Fruit fly (Drosophila melanogaster) whole organism, embryonic: ENCODE measurements around the gene CG42272.

Experiments used
- Aef1 ChIP-seq: fragments of 200-800 bp; sonication (Bioruptor generic); IDR thresholded peaks from 3 replicates; pipeline ENCODE4 v1.3.6; 2022; ENCODE audit warnings: missing biosample characterization, missing genetic modification characterization
- CG1024 ChIP-seq: fragments of 200-800 bp; sonication (Bioruptor generic); IDR thresholded peaks from 2 replicates; pipeline ENCODE4 v1.3.6; 2022; ENCODE audit warnings: missing biosample characterization, missing genetic modification characterization
- CG10366 ChIP-seq: fragments of 200-800 bp; sonication (Bioruptor generic); IDR thresholded peaks from 2 replicates; pipeline ENCODE4 v1.3.6; 2022; ENCODE audit warnings: missing biosample characterization, missing genetic modification characterization
- CG10565 ChIP-seq: fragments of 200-800 bp; sonication (Bioruptor generic); optimal IDR thresholded peaks from 3 replicates; lab custom pipeline; 2016; ENCODE audit warnings: missing biosample characterization, mild to moderate bottlenecking, missing genetic modification characterization
- CG15479 ChIP-seq: fragments of 200-800 bp; sonication (Bioruptor generic); optimal IDR thresholded peaks from 3 replicates; lab custom pipeline; 2019; ENCODE audit warnings: missing biosample characterization, mild to moderate bottlenecking, missing genetic modification characterization, moderate library complexity
- CG15601 ChIP-seq: fragments of 200-800 bp; sonication (Bioruptor generic); optimal IDR thresholded peaks from 3 replicates; lab custom pipeline; 2019; ENCODE audit warnings: missing biosample characterization, mild to moderate bottlenecking, missing genetic modification characterization, moderate library complexity
- CG17385 ChIP-seq: fragments of 200-800 bp; sonication (Bioruptor generic); optimal IDR thresholded peaks from 3 replicates; lab custom pipeline; 2018; ENCODE audit warnings: missing biosample characterization, mild to moderate bottlenecking, missing genetic modification characterization
- CG17568 ChIP-seq: fragments of 200-800 bp; sonication (Bioruptor generic); optimal IDR thresholded peaks from 2 replicates; lab custom pipeline; 2018; ENCODE audit warnings: missing biosample characterization, mild to moderate bottlenecking, missing genetic modification characterization, moderate library complexity
- CG18599 ChIP-seq: fragments of 200-800 bp; sonication (Bioruptor generic); optimal IDR thresholded peaks from 3 replicates; lab custom pipeline; 2017; ENCODE audit warnings: missing biosample characterization, missing genetic modification characterization, mild to moderate bottlenecking, moderate library complexity, missing genetic modification reagents
- CG2678 ChIP-seq: fragments of 200-800 bp; sonication (Bioruptor generic); optimal IDR thresholded peaks from 3 replicates; lab custom pipeline; 2019; ENCODE audit warnings: missing biosample characterization, mild to moderate bottlenecking, missing genetic modification characterization, moderate library complexity
- CG2889 ChIP-seq: fragments of 200-800 bp; sonication (Bioruptor generic); IDR thresholded peaks from 3 replicates; pipeline ENCODE4 v1.3.6; 2022; ENCODE audit warnings: missing biosample characterization, missing genetic modification characterization
- CG33213 ChIP-seq: fragments of 200-800 bp; sonication (Bioruptor generic); optimal IDR thresholded peaks from 3 replicates; lab custom pipeline; 2016; ENCODE audit warnings: missing biosample characterization, missing genetic modification characterization
- CG3847 ChIP-seq: fragments of 200-800 bp; sonication (Bioruptor generic); IDR thresholded peaks from 2 replicates; pipeline ENCODE4 v1.3.6; 2022; ENCODE audit warnings: missing biosample characterization, missing genetic modification characterization
- CG4328 ChIP-seq: fragments of 200-800 bp; sonication (Bioruptor generic); optimal IDR thresholded peaks from 3 replicates; lab custom pipeline; 2017; ENCODE audit warnings: missing biosample characterization, missing genetic modification reagents, missing genetic modification characterization
- CG5180 ChIP-seq: fragments of 200-800 bp; sonication (Bioruptor generic); optimal IDR thresholded peaks from 3 replicates; lab custom pipeline; 2017; ENCODE audit warnings: missing biosample characterization, missing genetic modification characterization, mild to moderate bottlenecking, moderate library complexity, missing genetic modification reagents
- CG7556 ChIP-seq: fragments of 200-800 bp; sonication (Bioruptor generic); optimal IDR thresholded peaks from 2 replicates; lab custom pipeline; 2017; ENCODE audit warnings: missing biosample characterization, mild to moderate bottlenecking, missing genetic modification characterization
- CG9797 ChIP-seq: fragments of 200-800 bp; sonication (Bioruptor generic); optimal IDR thresholded peaks from 3 replicates; lab custom pipeline; 2018; ENCODE audit warnings: missing biosample characterization, mild to moderate bottlenecking, missing genetic modification characterization
- CTCF ChIP-seq: fragments of 200-800 bp; sonication (Bioruptor generic); optimal IDR thresholded peaks from 2 replicates; lab custom pipeline; 2017; ENCODE audit warnings: missing biosample characterization, mild to moderate bottlenecking, missing genetic modification characterization, moderate library complexity
- Gsc ChIP-seq: fragments of 200-800 bp; sonication (Bioruptor generic); IDR thresholded peaks from 2 replicates; pipeline ENCODE4 v1.3.6; 2022; ENCODE audit warnings: missing biosample characterization, missing genetic modification characterization
- Myb ChIP-seq: fragments of 200-800 bp; sonication (Bioruptor generic); optimal IDR thresholded peaks from 2 replicates; lab custom pipeline; 2016; ENCODE audit warnings: missing biosample characterization, missing genetic modification characterization
- NK7.1 ChIP-seq: fragments of 200-800 bp; sonication (Bioruptor generic); optimal IDR thresholded peaks from 3 replicates; lab custom pipeline; 2016; ENCODE audit warnings: missing biosample characterization, missing genetic modification characterization
- Oaz ChIP-seq: fragments of 200-800 bp; sonication (Bioruptor generic); IDR thresholded peaks from 2 replicates; pipeline ENCODE4 v1.3.6; 2022; ENCODE audit warnings: missing biosample characterization, missing genetic modification characterization
- Pdp1 ChIP-seq, 2 experiments: fragments of 200-800 bp; sonication (Bioruptor generic); optimal IDR thresholded peaks; 3 replicates each; lab custom pipeline; 2016; ENCODE audit warnings: missing biosample characterization in 2 of 2, missing genetic modification characterization in 2 of 2, mild to moderate bottlenecking in 1 of 2, moderate library complexity in 1 of 2
- TFAM ChIP-seq: fragments of 200-800 bp; sonication (Bioruptor generic); optimal IDR thresholded peaks from 2 replicates; lab custom pipeline; 2017; ENCODE audit warnings: missing biosample characterization, missing genetic modification characterization, inconsistent platforms
- Vsx1 ChIP-seq: fragments of 200-800 bp; sonication (Bioruptor generic); optimal IDR thresholded peaks from 2 replicates; lab custom pipeline; 2017; ENCODE audit warnings: missing biosample characterization, mild to moderate bottlenecking, missing genetic modification characterization, missing genetic modification reagents
- ac ChIP-seq: fragments of 200-800 bp; sonication (Bioruptor generic); optimal IDR thresholded peaks from 3 replicates; lab custom pipeline; 2017; ENCODE audit warnings: missing biosample characterization, mild to moderate bottlenecking, missing genetic modification characterization
- ap ChIP-seq: fragments of 200-800 bp; sonication (Bioruptor generic); IDR thresholded peaks from 2 replicates; pipeline ENCODE4 v1.3.6; 2022; ENCODE audit warnings: missing biosample characterization, missing genetic modification characterization
- cato ChIP-seq: fragments of 200-800 bp; sonication (Bioruptor generic); optimal IDR thresholded peaks from 2 replicates; lab custom pipeline; 2016; ENCODE audit warnings: missing biosample characterization, missing genetic modification characterization, borderline replicate concordance
- crc ChIP-seq: fragments of 200-800 bp; sonication (Bioruptor generic); optimal IDR thresholded peaks from 2 replicates; lab custom pipeline; 2016; ENCODE audit warnings: missing biosample characterization, missing genetic modification characterization
- cwo ChIP-seq: fragments of 200-800 bp; sonication (Bioruptor generic); optimal IDR thresholded peaks from 3 replicates; lab custom pipeline; 2017; ENCODE audit warnings: missing biosample characterization, missing genetic modification characterization, mild to moderate bottlenecking, moderate library complexity, missing genetic modification reagents
- dimm ChIP-seq: fragments of 200-800 bp; sonication (Bioruptor generic); IDR thresholded peaks from 2 replicates; pipeline ENCODE4 v1.3.6; 2022; ENCODE audit warnings: missing biosample characterization, missing genetic modification characterization
- dpn ChIP-seq, 2 experiments: fragments of 200-800 bp; sonication (Bioruptor generic); optimal IDR thresholded peaks; 3 replicates each; lab custom pipeline; 2016; ENCODE audit warnings: missing biosample characterization in 2 of 2, missing genetic modification characterization in 2 of 2
- ems ChIP-seq: fragments of 200-800 bp; sonication (Bioruptor generic); optimal IDR thresholded peaks from 3 replicates; lab custom pipeline; 2016; ENCODE audit warnings: missing biosample characterization, missing genetic modification characterization
- fru ChIP-seq: fragments of >200 bp; optimal IDR thresholded peaks from 2 replicates; lab custom pipeline; 2017
- gt ChIP-seq: fragments of 200-800 bp; sonication (Bioruptor generic); IDR thresholded peaks from 2 replicates; pipeline ENCODE4 v1.3.6; 2022; ENCODE audit warnings: missing biosample characterization, missing genetic modification characterization
- insv ChIP-seq, 2 experiments: fragments of 200-800 bp; sonication (Bioruptor generic); optimal IDR thresholded peaks; 3 replicates each; lab custom pipeline; 2016 to 2018; ENCODE audit warnings: missing biosample characterization in 2 of 2, missing genetic modification characterization in 2 of 2
- mld ChIP-seq: fragments of 200-800 bp; sonication (Bioruptor generic); IDR thresholded peaks from 3 replicates; pipeline ENCODE4 v1.3.6; 2022; ENCODE audit warnings: missing biosample characterization, missing genetic modification characterization; ENCODE audit not compliant: partially characterized antibody
- nau ChIP-seq: fragments of 200-800 bp; sonication (Bioruptor generic); optimal IDR thresholded peaks from 3 replicates; lab custom pipeline; 2017; ENCODE audit warnings: missing biosample characterization, mild to moderate bottlenecking, missing genetic modification characterization, missing genetic modification reagents
- nerfin-1 ChIP-seq: fragments of 200-800 bp; sonication (Bioruptor generic); optimal IDR thresholded peaks from 3 replicates; lab custom pipeline; 2019; ENCODE audit warnings: missing biosample characterization, mild to moderate bottlenecking, missing genetic modification characterization, moderate library complexity
- nerfin-2 ChIP-seq: fragments of 200-800 bp; sonication (Bioruptor generic); IDR thresholded peaks from 2 replicates; pipeline ENCODE4 v1.3.6; 2022; ENCODE audit warnings: missing biosample characterization, missing genetic modification characterization; ENCODE audit not compliant: partially characterized antibody
- psq ChIP-seq: fragments of 200-800 bp; sonication (Bioruptor generic); optimal IDR thresholded peaks from 2 replicates; lab custom pipeline; 2017; ENCODE audit warnings: missing biosample characterization, missing genetic modification characterization
- pum ChIP-seq: fragments of 200-800 bp; sonication (Bioruptor generic); optimal IDR thresholded peaks from 2 replicates; lab custom pipeline; 2016; ENCODE audit warnings: missing biosample characterization, missing genetic modification characterization
- salm ChIP-seq: fragments of 200-800 bp; sonication (Bioruptor generic); optimal IDR thresholded peaks from 2 replicates; lab custom pipeline; 2018; ENCODE audit warnings: missing biosample characterization, mild to moderate bottlenecking, missing genetic modification characterization
- scrt ChIP-seq: fragments of 200-800 bp; sonication (Bioruptor generic); optimal IDR thresholded peaks from 2 replicates; lab custom pipeline; 2018; ENCODE audit warnings: missing biosample characterization, mild to moderate bottlenecking, missing genetic modification characterization, moderate library complexity
- sqz ChIP-seq: fragments of 200-800 bp; sonication (Bioruptor generic); optimal IDR thresholded peaks from 3 replicates; lab custom pipeline; 2018; ENCODE audit warnings: missing biosample characterization, mild to moderate bottlenecking, missing genetic modification characterization
- stwl ChIP-seq: fragments of 200-800 bp; sonication (Bioruptor generic); optimal IDR thresholded peaks from 3 replicates; lab custom pipeline; 2018; ENCODE audit warnings: missing biosample characterization, mild to moderate bottlenecking, missing genetic modification characterization, moderate library complexity
- tap ChIP-seq: fragments of 200-800 bp; optimal IDR thresholded peaks from 3 replicates; lab custom pipeline; 2019; ENCODE audit warnings: missing biosample characterization, mild to moderate bottlenecking, missing genetic modification characterization, moderate library complexity
- trh ChIP-seq: fragments of 200-800 bp; sonication (Bioruptor generic); optimal IDR thresholded peaks from 2 replicates; lab custom pipeline; 2016; ENCODE audit warnings: missing biosample characterization, missing genetic modification characterization
- wdn ChIP-seq: fragments of 200-800 bp; sonication (Bioruptor generic); IDR thresholded peaks from 2 replicates; pipeline ENCODE4 v1.3.6; 2022; ENCODE audit warnings: missing biosample characterization, missing genetic modification characterization

The CG42272 gene

dm6 chr3L:5768532-5769497, 34.0 kb upstream of the CG42272 start, which contains the start of the genes Ppat-Dpck and scny (continued):
- TF ChIP-seq CG15601 (tag; lab: Kevin White, UChicago) (peak; percentile 48), cwo (GFP tag; lab: Kevin White, UChicago) (no peak), Myb (GFP tag; lab: Kevin White, UChicago) (peak; percentile 71), CG2678 (no peak), tap (tag; lab: Kevin White, UChicago) (no peak), CG17568 (GFP tag; lab: Kevin White, UChicago) (no peak), Aef1 (GFP tag; lab: Robert Waterston, UW) (no peak), CG33213 (GFP tag; lab: Kevin White, UChicago) (peak; percentile 19), CG10565 (GFP tag; lab: Kevin White, UChicago) (no peak), Pdp1 (GFP tag; optimal IDR thresholded peaks at IDR 0.05; lab: Kevin White, UChicago) (peak in 1 of 2 experiments; percentile 67), cato (GFP tag; lab: Kevin White, UChicago) (no peak), CG5180 (GFP tag; lab: Kevin White, UChicago) (no peak), CG18599 (GFP tag; lab: Kevin White, UChicago) (no peak), crc (GFP tag; lab: Kevin White, UChicago) (no peak), CG10366 (GFP tag; lab: Robert Waterston, UW) (no peak), Vsx1 (GFP tag; lab: Kevin White, UChicago) (no peak), ems (GFP tag; lab: Kevin White, UChicago) (no peak), CTCF (no peak), CG3847 (GFP tag; lab: Robert Waterston, UW) (peak; percentile 55), CG17385 (GFP tag; lab: Kevin White, UChicago) (peak; percentile 14), nerfin-1 (tag; lab: Kevin White, UChicago) (peak; percentile 26), ac (GFP tag; lab: Kevin White, UChicago) (no peak), CG9797 (peak; percentile 83), sqz (GFP tag; lab: Kevin White, UChicago) (no peak), CG4328 (no peak), stwl (tag; lab: Kevin White, UChicago) (peak; percentile 58), pum (GFP tag; lab: Kevin White, UChicago) (no peak), NK7.1 (GFP tag; lab: Kevin White, UChicago) (no peak), wdn (GFP tag; lab: Robert Waterston, UW) (no peak), ap (no peak), salm (no peak), mld (peak; percentile 86; the same call in 2 of the 3 replicates), CG15479 (GFP tag; lab: Kevin White, UChicago) (peak; percentile 84), gt (GFP tag; lab: Robert Waterston, UW) (no peak), CG7556 (GFP tag; lab: Kevin White, UChicago) (no peak), scrt (no peak), CG2889 (GFP tag; lab: Robert Waterston, UW) (no peak), TFAM (no peak), dpn (GFP tag; optimal IDR thresholded peaks at IDR 0.05; lab: Kevin White, UChicago) (no peak), Gsc (no peak), CG1024 (GFP tag; lab: Robert Waterston, UW) (no peak), trh (no peak), nau (GFP tag; lab: Kevin White, UChicago) (no peak), psq (GFP tag; lab: Kevin White, UChicago) (peak; percentile 99), Oaz (GFP tag; lab: Robert Waterston, UW) (no peak), dimm (GFP tag; lab: Robert Waterston, UW) (no peak), fru (lab: Kevin White, UChicago) (no peak), insv (GFP tag; optimal IDR thresholded peaks at IDR 0.05; lab: Kevin White, UChicago) (no peak), nerfin-2 (GFP tag; lab: Robert Waterston, UW) (peak; percentile 59; the same call in 1 of the 2 replicates)
